Worm (Caenorhabditis elegans): ENCODE data around the gene zhit-2.

Gene zhit-2

DNA sequence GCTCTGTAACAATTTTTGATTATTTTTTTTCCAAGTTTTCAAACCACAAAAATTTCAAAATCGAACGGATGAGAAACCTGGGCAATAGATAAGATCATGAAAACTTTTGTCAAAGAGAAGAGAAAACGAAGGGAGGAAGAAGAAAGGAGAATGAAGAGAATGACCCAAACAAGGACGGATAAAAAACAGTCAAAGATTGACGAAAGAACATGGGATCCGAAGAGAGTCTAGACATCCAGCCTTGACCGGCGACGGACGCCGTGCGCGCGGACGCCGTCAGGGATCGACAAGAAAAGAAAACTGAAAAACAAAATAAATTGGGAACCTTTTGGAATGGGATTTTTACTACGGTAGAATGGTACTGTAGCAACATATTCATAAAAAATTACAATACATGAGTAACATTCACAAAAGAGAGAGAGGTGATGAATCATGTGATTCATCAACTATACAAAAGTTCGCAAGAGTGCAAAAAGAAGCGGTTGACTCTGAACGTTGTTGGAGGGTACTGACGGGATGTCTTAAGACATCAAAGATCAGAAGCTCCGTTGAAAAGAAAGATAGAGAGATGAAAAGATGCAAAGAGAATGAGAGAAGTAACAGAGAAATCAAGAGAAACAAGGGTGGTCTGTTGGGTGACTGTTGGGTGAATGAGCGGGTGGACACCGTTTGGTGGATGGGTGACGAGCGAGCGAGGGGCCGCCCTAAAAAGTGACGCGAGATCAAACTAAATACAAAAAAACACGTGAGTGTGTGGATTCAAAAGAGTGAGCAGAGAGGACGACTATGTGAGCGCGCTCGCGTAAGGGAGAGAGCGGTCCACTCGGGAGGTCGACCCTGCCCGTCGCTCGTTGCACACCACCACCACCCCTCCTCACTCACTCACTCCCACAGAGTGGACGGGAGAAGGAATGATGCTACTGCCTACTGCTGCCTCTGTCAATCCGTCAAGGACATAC, 36.3 kb upstream of the zhit-2 start, which contains the start of gene sup-26 (continued):
- no peak for TF ChIP-seq ceh-14 (tag; optimal IDR thresholded peaks at IDR 0.05)
- no peak for TF ChIP-seq nhr-11 (tag; optimal IDR thresholded peaks at IDR 0.05)
- no peak for TF ChIP-seq nhr-232 (tag; optimal IDR thresholded peaks at IDR 0.05)
- no peak for TF ChIP-seq ceh-22 (tag; optimal IDR thresholded peaks at IDR 0.05)
- no peak for TF ChIP-seq C08G9.2 (tag; optimal IDR thresholded peaks at IDR 0.05)
- no peak for TF ChIP-seq fax-1 (tag; optimal IDR thresholded peaks at IDR 0.05)
- TF ChIP-seq elt-2 (tag; optimal IDR thresholded peaks at IDR 0.05): no peak
- no peak for TF ChIP-seq T23F11.4 (GFP tag; optimal IDR thresholded peaks at IDR 0.05)
- no peak for TF ChIP-seq madf-2 (tag; optimal IDR thresholded peaks at IDR 0.05)
- TF ChIP-seq rnt-1 (tag; optimal IDR thresholded peaks at IDR 0.05): no peak
- TF ChIP-seq gmeb-2 (tag; optimal IDR thresholded peaks at IDR 0.05): no peak
- TF ChIP-seq ceh-48 (tag; optimal IDR thresholded peaks at IDR 0.05): no peak
- no peak for TF ChIP-seq ahr-1 (tag; optimal IDR thresholded peaks at IDR 0.05)
- peak; percentile 16 for TF ChIP-seq unc-55 (GFP tag; optimal IDR thresholded peaks at IDR 0.05)
- TF ChIP-seq hlh-13 (GFP tag; optimal IDR thresholded peaks at IDR 0.05): no peak
- TF ChIP-seq ceh-9 (tag; optimal IDR thresholded peaks at IDR 0.05): no peak
- TF ChIP-seq dmd-4 (tag; optimal IDR thresholded peaks at IDR 0.05; ENCODE audit: borderline replicate concordance): no peak
- peak; percentile 70 for TF ChIP-seq sdc-2 (tag; optimal IDR thresholded peaks at IDR 0.05)
- peak; percentile 19 for TF ChIP-seq nfya-1 (tag; optimal IDR thresholded peaks at IDR 0.05)
- TF ChIP-seq ceh-2 (tag; optimal IDR thresholded peaks at IDR 0.05): peak; percentile 28
- TF ChIP-seq pros-1 (tag; optimal IDR thresholded peaks at IDR 0.05): no peak
- no peak for TF ChIP-seq pha-4 (tag; optimal IDR thresholded peaks at IDR 0.05)
- TF ChIP-seq ztf-16 (tag; optimal IDR thresholded peaks at IDR 0.05): no peak
- no peak for TF ChIP-seq lin-11 (tag; optimal IDR thresholded peaks at IDR 0.05)
- no peak for TF ChIP-seq npax-4 (tag; optimal IDR thresholded peaks at IDR 0.05)
- TF ChIP-seq ama-1 (optimal IDR thresholded peaks at IDR 0.05): no peak
- no peak for TF ChIP-seq ceh-24 (tag; optimal IDR thresholded peaks at IDR 0.05)
- no peak for TF ChIP-seq tbx-7 (tag; optimal IDR thresholded peaks at IDR 0.05)
- no peak for TF ChIP-seq Y22D7AL.16 (tag; optimal IDR thresholded peaks at IDR 0.05)
- peak; percentile 6 for TF ChIP-seq syd-9 (tag; optimal IDR thresholded peaks at IDR 0.05)
- no peak for TF ChIP-seq ets-4 (tag; optimal IDR thresholded peaks at IDR 0.05)
- TF ChIP-seq ref-2 (tag; optimal IDR thresholded peaks at IDR 0.05): peak; percentile 65
- TF ChIP-seq tbx-2 (tag; optimal IDR thresholded peaks at IDR 0.05): peak; percentile 65
- peak; percentile 73 for TF ChIP-seq ceh-34 (tag; optimal IDR thresholded peaks at IDR 0.05)
- TF ChIP-seq mec-3 (tag; optimal IDR thresholded peaks at IDR 0.05; ENCODE audit: borderline replicate concordance): peak; percentile 29
- peak; percentile 19 for TF ChIP-seq ceh-6 (GFP tag; optimal IDR thresholded peaks at IDR 0.05)
- TF ChIP-seq pqm-1 (tag; optimal IDR thresholded peaks at IDR 0.05): peak; percentile 7
- TF ChIP-seq pat-9 (tag; optimal IDR thresholded peaks at IDR 0.05): no peak
- TF ChIP-seq F13H6.1 (tag; optimal IDR thresholded peaks at IDR 0.05): no peak
- TF ChIP-seq pha-2 (tag; optimal IDR thresholded peaks at IDR 0.05): no peak
- peak; percentile 41 for TF ChIP-seq ceh-31 (tag; optimal IDR thresholded peaks at IDR 0.05)
- no peak for TF ChIP-seq unc-86 (tag; optimal IDR thresholded peaks at IDR 0.05)
- TF ChIP-seq lim-6 (tag; optimal IDR thresholded peaks at IDR 0.05): no peak
- TF ChIP-seq ceh-30 (tag; optimal IDR thresholded peaks at IDR 0.05): no peak
- no peak for TF ChIP-seq pax-1 (tag; optimal IDR thresholded peaks at IDR 0.05)
- TF ChIP-seq fkh-6 (tag; optimal IDR thresholded peaks at IDR 0.05): peak; percentile 57
- no peak for TF ChIP-seq K09A11.1 (tag; optimal IDR thresholded peaks at IDR 0.05; ENCODE audit: insufficient read depth)
